Fruit fly (Drosophila melanogaster): ENCODE measurements around the gene MED20.

Gene MED20

DNA sequence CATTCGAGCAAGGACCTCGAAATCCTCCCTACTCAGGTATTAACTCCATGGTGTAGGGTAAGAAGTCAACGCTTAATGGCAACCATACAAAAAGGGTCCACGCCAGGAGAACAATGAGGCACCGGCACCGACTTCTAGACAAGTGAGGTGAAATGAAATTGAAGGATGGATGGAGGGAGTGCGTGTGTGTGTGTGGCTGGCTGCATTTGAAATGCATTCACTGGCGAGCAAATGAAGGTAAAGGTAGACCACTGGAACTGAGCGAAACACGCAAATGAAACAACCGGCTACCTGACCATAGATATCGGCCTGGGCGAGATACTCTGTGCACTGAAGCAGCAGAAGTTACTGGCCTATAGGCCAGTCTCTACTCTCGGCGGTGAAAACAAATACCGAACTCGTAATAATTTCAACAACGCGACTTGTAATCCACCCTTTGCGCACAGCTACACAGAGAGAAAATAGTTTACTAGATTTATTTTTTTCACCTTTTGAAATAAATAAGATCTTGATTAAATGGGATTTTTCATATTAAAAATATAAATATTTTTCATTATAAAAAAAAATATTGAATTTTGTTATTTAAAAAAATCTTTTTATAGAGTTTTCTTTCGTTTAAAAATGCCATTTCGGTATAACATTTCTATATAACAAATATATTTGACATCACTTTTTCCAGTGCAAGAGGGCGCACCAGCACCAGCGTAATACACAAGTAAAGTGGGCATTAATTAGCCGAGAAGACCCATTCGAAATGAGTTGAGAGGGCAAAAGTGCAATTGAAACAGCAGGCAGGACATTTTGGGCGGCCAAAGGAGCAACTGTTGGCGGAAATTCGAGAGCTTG lies 9.2 kb upstream of the MED20 start (continued):
- no peak for TF ChIP-seq Dref (GFP tag; IDR thresholded peaks at IDR 0.05)
- no peak for TF ChIP-seq HLHmδ (GFP tag; optimal IDR thresholded peaks at IDR 0.05)
- no peak for TF ChIP-seq chinmo (GFP tag; IDR thresholded peaks at IDR 0.05; ENCODE audit: partially characterized antibody)
- no peak for TF ChIP-seq E2f1 (GFP tag; IDR thresholded peaks at IDR 0.05)
- TF ChIP-seq CG1832 (GFP tag; optimal IDR thresholded peaks at IDR 0.05), result no peak
- peak; percentile 69 for TF ChIP-seq CG2120 (GFP tag; optimal IDR thresholded peaks at IDR 0.05)
- TF ChIP-seq CG30020 (tag; optimal IDR thresholded peaks at IDR 0.05), result peak; percentile 51
- TF ChIP-seq CG2116 (GFP tag; optimal IDR thresholded peaks at IDR 0.05), result peak; percentile 47
- no peak for TF ChIP-seq CG15011 (GFP tag; optimal IDR thresholded peaks at IDR 0.05)
- TF ChIP-seq CG4404 (GFP tag; IDR thresholded peaks at IDR 0.05), result peak; percentile 45
- TF ChIP-seq klu (GFP tag; IDR thresholded peaks at IDR 0.05), result peak; percentile 85
- no peak for TF ChIP-seq ERR (GFP tag; optimal IDR thresholded peaks at IDR 0.05)
- peak; percentile 21 for TF ChIP-seq stwl (tag; optimal IDR thresholded peaks at IDR 0.05)
- TF ChIP-seq row (GFP tag; IDR thresholded peaks at IDR 0.05), result peak; percentile 86
- peak; percentile 55 for TF ChIP-seq kni (GFP tag; optimal IDR thresholded peaks at IDR 0.05)
- TF ChIP-seq CG11085 (GFP tag; IDR thresholded peaks at IDR 0.05), result no peak
- TF ChIP-seq CG1024 (GFP tag; IDR thresholded peaks at IDR 0.05), result peak; percentile 74; the same call in 1 of the 2 replicates
- no peak for TF ChIP-seq Dll (GFP tag; IDR thresholded peaks at IDR 0.05; ENCODE audit: partially characterized antibody)
- TF ChIP-seq usp (GFP tag; optimal IDR thresholded peaks at IDR 0.05), result no peak
- TF ChIP-seq gro (GFP tag; optimal IDR thresholded peaks at IDR 0.05), result no peak
- TF ChIP-seq CG17385 (GFP tag; optimal IDR thresholded peaks at IDR 0.05), result peak; percentile 79
- TF ChIP-seq br (optimal IDR thresholded peaks at IDR 0.05), result no peak
- TF ChIP-seq CG13424 (tag; optimal IDR thresholded peaks at IDR 0.05), result peak; percentile 85
- TF ChIP-seq CG4617 (GFP tag; optimal IDR thresholded peaks at IDR 0.05; ENCODE audit: borderline replicate concordance), result peak; percentile 8
- TF ChIP-seq CG10431 (GFP tag; optimal IDR thresholded peaks at IDR 0.05), result peak; percentile 23
- peak; percentile 63 for TF ChIP-seq sqz (GFP tag; optimal IDR thresholded peaks at IDR 0.05)
- no peak for TF ChIP-seq Dfd (GFP tag; optimal IDR thresholded peaks at IDR 0.05)
- no peak for TF ChIP-seq CG17612 (GFP tag; IDR thresholded peaks at IDR 0.05)
- TF ChIP-seq NK7.1 (GFP tag; optimal IDR thresholded peaks at IDR 0.05), result no peak
- no peak for TF ChIP-seq TFAM (GFP tag; optimal IDR thresholded peaks at IDR 0.05)
- TF ChIP-seq gem (tag; optimal IDR thresholded peaks at IDR 0.05), result peak; percentile 94
- no peak for TF ChIP-seq Atf-2 (GFP tag; optimal IDR thresholded peaks at IDR 0.05)
- peak; percentile 5 for TF ChIP-seq tx (GFP tag; optimal IDR thresholded peaks at IDR 0.05)
- peak; percentile 88 for TF ChIP-seq Hmr (GFP tag; optimal IDR thresholded peaks at IDR 0.05)
- TF ChIP-seq Ravus (GFP tag; IDR thresholded peaks at IDR 0.05), result peak; percentile 63
- peak; percentile 83; the same call in 1 of the 2 replicates for TF ChIP-seq onecut (GFP tag; IDR thresholded peaks at IDR 0.05)
- peak; percentile 64 for TF ChIP-seq CG6254 (GFP tag; optimal IDR thresholded peaks at IDR 0.05)
- TF ChIP-seq CG10274 (GFP tag; optimal IDR thresholded peaks at IDR 0.05), result no peak
- peak; percentile 74 for TF ChIP-seq Ets65A (GFP tag)
- TF ChIP-seq sob (GFP tag; IDR thresholded peaks at IDR 0.05), result peak; percentile 84
- no peak for TF ChIP-seq nau (GFP tag; optimal IDR thresholded peaks at IDR 0.05)
- TF ChIP-seq Meics (GFP tag; optimal IDR thresholded peaks at IDR 0.05), result no peak
- peak; percentile 27 for TF ChIP-seq ind (GFP tag; optimal IDR thresholded peaks at IDR 0.05)
- TF ChIP-seq ken (GFP tag; IDR thresholded peaks at IDR 0.05), result peak; percentile 59; the same call in 2 of the 3 replicates
- TF ChIP-seq CG3847 (GFP tag; IDR thresholded peaks at IDR 0.05), result peak; percentile 80
- TF ChIP-seq ftz-f1 (GFP tag; optimal IDR thresholded peaks at IDR 0.05), result no peak
- TF ChIP-seq mld (GFP tag; IDR thresholded peaks at IDR 0.05; ENCODE audit: partially characterized antibody), result no peak
- peak; percentile 85 for TF ChIP-seq CG10267 (tag; optimal IDR thresholded peaks at IDR 0.05)
- TF ChIP-seq CG8924 (tag; optimal IDR thresholded peaks at IDR 0.05), result peak; percentile 93
- TF ChIP-seq jumu (GFP tag; optimal IDR thresholded peaks at IDR 0.05), result no peak

Measured in whole organism, embryonic.